Worm (Caenorhabditis elegans) whole organism, early embryonic: ENCODE results near the gene F10D7.3.

Experiments
- B0310.2 ChIP-seq: sonication (generic microtip); optimal IDR thresholded peaks from 2 replicates; lab custom pipeline; 2016; ENCODE audit warnings: mild to moderate bottlenecking, missing genetic modification characterization, missing compliant biosample characterization
- F13C5.2 ChIP-seq: sonication (generic microtip); optimal IDR thresholded peaks from 2 replicates; lab custom pipeline; 2017; ENCODE audit warnings: mild to moderate bottlenecking, missing genetic modification characterization, inconsistent platforms, missing compliant biosample characterization
- aly-1 ChIP-seq: sonication (generic microtip); optimal IDR thresholded peaks from 2 replicates; lab custom pipeline; 2016; ENCODE audit warnings: missing genetic modification characterization, missing compliant biosample characterization
- ama-1 ChIP-seq: fragments of 150-350 bp; optimal IDR thresholded peaks from 2 replicates; lab custom pipeline; 2014
- ceh-13 ChIP-seq: fragments of 200-800 bp; sonication (Bioruptor generic); optimal IDR thresholded peaks from 2 replicates; lab custom pipeline; 2018; ENCODE audit warnings: mild to moderate bottlenecking, missing genetic modification characterization, missing compliant biosample characterization
- ceh-36 ChIP-seq: sonication (generic microtip); optimal IDR thresholded peaks from 2 replicates; lab custom pipeline; 2016; ENCODE audit warnings: missing genetic modification characterization, inconsistent platforms, missing compliant biosample characterization
- ets-7 ChIP-seq: sonication (generic microtip); optimal IDR thresholded peaks from 2 replicates; lab custom pipeline; 2016; ENCODE audit warnings: missing genotype, missing genetic modification characterization, missing compliant biosample characterization
- flt-1 ChIP-seq: fragments of 200-800 bp; sonication (Bioruptor generic); IDR thresholded peaks from 2 replicates; pipeline ENCODE4 v1.3.6; 2022; ENCODE audit warnings: missing genetic modification characterization, missing compliant biosample characterization
- hmbx-1 ChIP-seq: sonication (generic microtip); optimal IDR thresholded peaks from 2 replicates; lab custom pipeline; 2016; ENCODE audit warnings: mild to moderate bottlenecking, missing genetic modification characterization, missing compliant biosample characterization
- hmg-4 ChIP-seq: fragments of 200-800 bp; sonication (Bioruptor generic); optimal IDR thresholded peaks from 2 replicates; lab custom pipeline; 2018; ENCODE audit warnings: mild to moderate bottlenecking, missing genetic modification characterization, missing compliant biosample characterization
- hnd-1 ChIP-seq: sonication (generic microtip); optimal IDR thresholded peaks from 2 replicates; lab custom pipeline; 2016; ENCODE audit warnings: missing genetic modification characterization, missing compliant biosample characterization
- pes-1 ChIP-seq: fragments of 200-800 bp; sonication (Bioruptor generic); IDR thresholded peaks from 2 replicates; pipeline ENCODE4 v1.3.6; 2022; ENCODE audit warnings: missing genetic modification reagents, missing genetic modification characterization, missing compliant biosample characterization
- scrt-1 ChIP-seq: fragments of 200-800 bp; sonication (Bioruptor generic); IDR thresholded peaks from 2 replicates; pipeline ENCODE4 v1.3.6; 2022; ENCODE audit warnings: missing genetic modification characterization, missing compliant biosample characterization
- sea-1 ChIP-seq: fragments of 200-800 bp; sonication (Bioruptor generic); conservative IDR thresholded peaks from 2 replicates; pipeline ENCODE4 v1.3.6; 2022; ENCODE audit warnings: missing genetic modification characterization, missing compliant biosample characterization
- tbx-11 ChIP-seq: fragments of 200-800 bp; sonication (Bioruptor generic); IDR thresholded peaks from 2 replicates; pipeline ENCODE4 v1.3.6; 2022; ENCODE audit warnings: missing genetic modification characterization, missing compliant biosample characterization
- tbx-37 ChIP-seq: fragments of 200-800 bp; sonication (Bioruptor generic); conservative IDR thresholded peaks from 2 replicates; pipeline ENCODE4 v1.3.6; 2022; ENCODE audit warnings: missing genetic modification reagents, missing genetic modification characterization, missing compliant biosample characterization
- tra-4 ChIP-seq: sonication (generic microtip); optimal IDR thresholded peaks from 2 replicates; lab custom pipeline; 2017; ENCODE audit warnings: missing genetic modification characterization, missing compliant biosample characterization

The F10D7.3 gene

DNA sequence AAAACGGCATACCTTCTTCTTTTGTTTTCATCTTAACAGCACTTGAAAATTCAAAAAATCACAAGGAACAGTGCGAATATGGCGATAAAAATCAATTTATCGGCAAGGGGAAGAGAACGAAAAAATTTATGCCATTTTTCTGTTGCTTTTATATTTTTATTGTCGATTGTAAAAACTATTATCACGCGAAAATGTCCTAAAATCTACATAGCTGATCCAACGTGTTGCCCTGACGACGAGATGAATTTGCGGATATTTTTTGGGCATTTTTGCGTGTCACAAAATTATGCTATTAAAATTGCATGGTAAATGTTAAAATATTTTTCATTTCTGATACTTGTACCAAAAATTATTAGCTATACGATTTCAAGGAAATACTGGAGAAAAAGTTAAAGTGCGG lies 7.5 kb upstream of the F10D7.3 start, which contains the start of gene F10D7.4:
TSS of gene F10D7.4 (minus strand) at position 101 of the 400 bp plus-strand sequence.
- TF ChIP-seq scrt-1 (GFP tag; lab: Robert Waterston, UW) (no peak), ceh-13 (GFP tag; lab: Kevin White, UChicago) (no peak), aly-1 (tag; lab: Kevin White, UChicago) (no peak), tra-4 (tag; lab: Kevin White, UChicago) (no peak), hmg-4 (GFP tag; lab: Kevin White, UChicago) (no peak), hmbx-1 (no peak), pes-1 (GFP tag; lab: Robert Waterston, UW) (no peak), ceh-36 (tag; lab: Kevin White, UChicago) (no peak), F13C5.2 (tag; lab: Kevin White, UChicago) (no peak), hnd-1 (tag; lab: Kevin White, UChicago) (no peak), tbx-37 (GFP tag; lab: Robert Waterston, UW) (no peak), ama-1 (lab: Kevin White, UChicago) (no peak), B0310.2 (tag; lab: Kevin White, UChicago) (no peak), sea-1 (GFP tag; lab: Robert Waterston, UW) (no peak), tbx-11 (GFP tag; lab: Robert Waterston, UW) (no peak), ets-7 (tag; lab: Kevin White, UChicago) (no peak), flt-1 (GFP tag; lab: Robert Waterston, UW) (no peak)

DNA sequence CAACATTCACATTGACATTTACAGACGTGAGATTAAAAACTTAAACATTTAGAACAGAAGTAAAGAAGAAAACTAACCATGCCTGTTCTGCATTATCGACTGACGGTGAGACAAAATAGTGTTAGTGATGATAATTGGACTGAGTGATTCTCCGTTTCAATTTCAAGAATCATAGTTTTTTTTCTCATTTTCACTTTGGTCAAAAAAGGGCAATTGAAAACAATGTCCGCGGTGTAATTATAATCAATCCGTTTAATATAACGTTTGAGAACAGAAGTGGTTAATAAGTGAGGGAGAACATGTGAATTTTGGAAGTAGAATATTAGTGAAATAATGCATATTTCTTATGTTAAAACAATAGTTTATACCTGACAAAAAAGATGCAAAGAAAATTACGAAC lies 5.2 kb upstream of the F10D7.3 start, which contains the start of gene F10D7.10:
TSS of gene F10D7.10 (minus strand) at position 101 of the 400 bp plus-strand sequence.
- TF ChIP-seq F13C5.2 (tag; lab: Kevin White, UChicago), result no peak
- no peak for TF ChIP-seq ceh-36 (tag; lab: Kevin White, UChicago)
- TF ChIP-seq ama-1 (lab: Kevin White, UChicago), result no peak
- no peak for TF ChIP-seq tbx-11 (GFP tag; lab: Robert Waterston, UW)
- TF ChIP-seq scrt-1 (GFP tag; lab: Robert Waterston, UW), result no peak
- TF ChIP-seq B0310.2 (tag; lab: Kevin White, UChicago), result no peak
- no peak for TF ChIP-seq hmbx-1
- TF ChIP-seq pes-1 (GFP tag; lab: Robert Waterston, UW), result no peak
- no peak for TF ChIP-seq flt-1 (GFP tag; lab: Robert Waterston, UW)
- TF ChIP-seq ets-7 (tag; lab: Kevin White, UChicago), result no peak
- TF ChIP-seq ceh-13 (GFP tag; lab: Kevin White, UChicago), result no peak
- TF ChIP-seq tra-4 (tag; lab: Kevin White, UChicago), result no peak
- no peak for TF ChIP-seq aly-1 (tag; lab: Kevin White, UChicago)
- TF ChIP-seq hnd-1 (tag; lab: Kevin White, UChicago), result no peak
- TF ChIP-seq hmg-4 (GFP tag; lab: Kevin White, UChicago), result no peak
- TF ChIP-seq sea-1 (GFP tag; lab: Robert Waterston, UW), result no peak
- TF ChIP-seq tbx-37 (GFP tag; lab: Robert Waterston, UW), result no peak

DNA sequence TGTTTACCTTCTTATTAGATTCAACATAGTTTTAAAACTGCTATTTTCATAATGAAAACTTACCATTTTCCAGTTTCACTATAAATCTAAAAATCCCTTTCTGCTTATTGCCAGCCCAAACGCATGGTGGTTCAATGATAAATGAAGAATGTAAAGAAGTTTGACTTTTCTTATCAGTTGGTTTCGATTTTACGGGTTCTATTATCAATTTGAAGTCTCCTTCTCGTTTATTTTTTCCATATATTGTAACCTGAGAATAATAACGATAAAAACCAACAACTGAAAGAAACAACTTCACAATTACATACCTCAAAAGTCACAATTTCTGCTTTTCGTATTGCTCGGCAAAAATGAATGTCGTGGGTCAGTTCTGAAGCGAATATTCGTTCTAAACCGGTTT lies 4.6 kb upstream of the F10D7.3 start:
- no peak for TF ChIP-seq hnd-1 (tag; lab: Kevin White, UChicago)
- no peak for TF ChIP-seq B0310.2 (tag; lab: Kevin White, UChicago)
- TF ChIP-seq scrt-1 (GFP tag; lab: Robert Waterston, UW), result no peak
- no peak for TF ChIP-seq F13C5.2 (tag; lab: Kevin White, UChicago)
- TF ChIP-seq tra-4 (tag; lab: Kevin White, UChicago), result no peak

DNA sequence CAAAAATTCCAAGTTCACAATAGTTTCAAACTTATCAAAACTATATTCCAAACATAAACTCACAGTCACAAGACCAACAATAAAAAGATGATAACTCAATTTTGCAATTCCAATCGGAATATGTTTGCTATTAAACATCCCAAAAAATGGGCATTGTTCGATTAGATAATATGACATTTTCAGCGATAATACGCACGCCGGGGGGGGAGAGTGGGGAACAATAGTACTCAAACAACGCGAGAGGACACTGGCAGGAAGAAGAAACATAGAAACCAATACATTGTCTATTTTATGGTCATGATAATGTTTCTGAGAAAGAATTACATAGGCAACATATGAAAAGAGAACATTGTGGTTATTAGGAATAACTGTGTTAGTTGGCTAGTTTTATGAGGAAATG lies 1.4 kb upstream of the F10D7.3 start:
- TF ChIP-seq tbx-11 (GFP tag; lab: Robert Waterston, UW) (no peak), sea-1 (GFP tag; lab: Robert Waterston, UW) (no peak), ceh-13 (GFP tag; lab: Kevin White, UChicago) (no peak), tra-4 (tag; lab: Kevin White, UChicago) (no peak), hnd-1 (tag; lab: Kevin White, UChicago) (no peak), ets-7 (tag; lab: Kevin White, UChicago) (no peak), hmbx-1 (no peak), tbx-37 (GFP tag; lab: Robert Waterston, UW) (no peak), ceh-36 (tag; lab: Kevin White, UChicago) (no peak), B0310.2 (tag; lab: Kevin White, UChicago) (no peak), F13C5.2 (tag; lab: Kevin White, UChicago) (no peak), hmg-4 (GFP tag; lab: Kevin White, UChicago) (no peak), pes-1 (GFP tag; lab: Robert Waterston, UW) (no peak), flt-1 (GFP tag; lab: Robert Waterston, UW) (no peak)

DNA sequence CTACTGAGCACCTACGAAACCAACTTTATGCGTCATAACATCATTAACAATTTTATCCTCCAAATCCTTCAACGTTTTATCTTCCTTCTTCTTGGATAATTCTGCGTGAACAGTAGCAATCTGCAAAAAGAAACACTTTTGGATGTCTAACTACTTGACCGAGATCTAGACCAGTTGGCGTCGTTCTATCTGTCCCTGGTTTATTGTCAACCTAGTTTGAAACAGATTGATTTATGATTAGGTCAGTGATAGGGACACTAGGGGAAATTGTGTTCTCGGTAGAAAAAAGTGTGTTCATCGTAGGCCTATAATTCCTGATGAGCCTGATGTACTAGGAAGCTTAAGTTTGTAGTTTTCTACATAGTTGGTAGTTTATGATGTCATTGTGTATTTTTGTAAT lies 479 bp downstream of the F10D7.3 start:
- TF ChIP-seq ets-7 (tag; lab: Kevin White, UChicago) (no peak), hnd-1 (tag; lab: Kevin White, UChicago) (no peak), sea-1 (GFP tag; lab: Robert Waterston, UW) (no peak), aly-1 (tag; lab: Kevin White, UChicago) (no peak), pes-1 (GFP tag; lab: Robert Waterston, UW) (no peak), tra-4 (tag; lab: Kevin White, UChicago) (no peak), tbx-37 (GFP tag; lab: Robert Waterston, UW) (no peak), scrt-1 (GFP tag; lab: Robert Waterston, UW) (no peak)

DNA sequence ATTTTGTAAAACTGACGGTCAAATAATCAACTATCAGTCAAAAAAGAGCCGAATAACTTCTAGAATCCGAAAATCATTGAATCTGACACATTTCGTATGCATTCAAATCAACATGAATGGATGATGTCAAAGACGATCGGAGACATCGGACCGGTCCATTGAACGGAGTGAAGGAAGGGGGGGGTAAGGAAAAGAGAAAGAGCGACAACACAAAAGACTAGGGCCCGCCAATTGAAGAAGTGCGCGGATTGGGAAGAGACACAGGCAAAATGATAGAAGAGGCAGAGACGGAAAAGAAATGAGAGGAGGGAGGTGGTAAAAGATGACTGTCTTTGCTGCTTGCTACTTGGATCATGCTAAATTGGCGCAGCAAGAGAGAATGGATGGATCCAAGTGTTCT lies 4.9 kb downstream of the F10D7.3 start:
- TF ChIP-seq ets-7 (tag; lab: Kevin White, UChicago) (no peak), scrt-1 (GFP tag; lab: Robert Waterston, UW) (no peak), hmg-4 (GFP tag; lab: Kevin White, UChicago) (no peak), tra-4 (tag; lab: Kevin White, UChicago) (no peak)

ce11 chrX:17368542-17368941 lies 5.9 kb downstream of the F10D7.3 start, which contains the start of gene mfsd-10:
mfsd-10 (minus strand) TSS chrX:17368642.
- TF ChIP-seq pes-1 (GFP tag; lab: Robert Waterston, UW) (no peak), scrt-1 (GFP tag; lab: Robert Waterston, UW) (no peak), tra-4 (tag; lab: Kevin White, UChicago) (no peak), hmbx-1 (no peak), ceh-36 (tag; lab: Kevin White, UChicago) (no peak), B0310.2 (tag; lab: Kevin White, UChicago) (no peak), tbx-11 (GFP tag; lab: Robert Waterston, UW) (no peak), F13C5.2 (tag; lab: Kevin White, UChicago) (no peak), ceh-13 (GFP tag; lab: Kevin White, UChicago) (no peak), tbx-37 (GFP tag; lab: Robert Waterston, UW) (no peak), hmg-4 (GFP tag; lab: Kevin White, UChicago) (no peak), ets-7 (tag; lab: Kevin White, UChicago) (no peak), sea-1 (GFP tag; lab: Robert Waterston, UW) (no peak), hnd-1 (tag; lab: Kevin White, UChicago) (no peak), aly-1 (tag; lab: Kevin White, UChicago) (no peak), flt-1 (GFP tag; lab: Robert Waterston, UW) (no peak), ama-1 (lab: Kevin White, UChicago) (no peak)
